Worm (Caenorhabditis elegans) whole organism, L4 larva: Measurements from ENCODE around the gene chat-1.

Experiments used
- F26F4.8 ChIP-seq: fragments of 200-800 bp; sonication (Bioruptor generic); conservative IDR thresholded peaks from 2 replicates; pipeline ENCODE4 v1.3.6; 2022; ENCODE audit warnings: missing genetic modification characterization, missing compliant biosample characterization
- F44E2.7 ChIP-seq: fragments of 200-800 bp; sonication (Bioruptor generic); IDR thresholded peaks from 2 replicates; pipeline ENCODE4 v2.1.2; 2022; ENCODE audit warnings: missing genetic modification characterization, missing compliant biosample characterization
- F49E8.2 ChIP-seq: sonication (generic microtip); optimal IDR thresholded peaks from 2 replicates; lab custom pipeline; 2016; ENCODE audit warnings: missing compliant biosample characterization, mild to moderate bottlenecking, missing genetic modification characterization, borderline replicate concordance
- T26A8.4 ChIP-seq: fragments of 200-800 bp; sonication (Bioruptor generic); IDR thresholded peaks from 2 replicates; pipeline ENCODE4 v1.3.6; 2022; ENCODE audit warnings: missing genetic modification characterization, missing compliant biosample characterization
- ZK337.2 ChIP-seq: fragments of 200-800 bp; sonication (Bioruptor generic); IDR thresholded peaks from 2 replicates; pipeline ENCODE4 v1.3.6; 2022; ENCODE audit warnings: missing genetic modification reagents, missing genetic modification characterization, missing compliant biosample characterization
- ZK546.5 ChIP-seq, 2 experiments: sonication (generic microtip); optimal IDR thresholded peaks; 2 replicates each; lab custom pipeline; 2017; ENCODE audit warnings: missing biosample characterization in 2 of 2, missing genetic modification characterization in 2 of 2
- aha-1 ChIP-seq: fragments of 150-350 bp; peaks from one replicate; lab custom pipeline; 2014; ENCODE audit warnings: missing biosample characterization, missing genetic modification characterization
- ama-1 ChIP-seq: fragments of 150-350 bp; optimal IDR thresholded peaks from 2 replicates; lab custom pipeline; 2014; ENCODE audit warnings: inconsistent platforms, mixed read lengths
- arid-1 ChIP-seq: fragments of 200-800 bp; sonication (Bioruptor generic); conservative IDR thresholded peaks from 2 replicates; pipeline ENCODE4 v1.3.6; 2022; ENCODE audit warnings: missing genetic modification reagents, missing genetic modification characterization, missing compliant biosample characterization
- ceh-20 ChIP-seq: fragments of 200-800 bp; sonication (Bioruptor generic); IDR thresholded peaks from 2 replicates; pipeline ENCODE4 v1.3.6; 2022; ENCODE audit warnings: missing genetic modification reagents, missing genetic modification characterization, missing compliant biosample characterization
- ceh-32 ChIP-seq: sonication (generic microtip); optimal IDR thresholded peaks from 2 replicates; lab custom pipeline; 2016; ENCODE audit warnings: mild to moderate bottlenecking, missing genetic modification characterization, missing compliant biosample characterization; ENCODE audit not compliant: poor library complexity
- ces-1 ChIP-seq: fragments of 150-350 bp; sonication (generic microtip); optimal IDR thresholded peaks from 4 replicates; lab custom pipeline; 2014; ENCODE audit warnings: missing biosample characterization, missing genetic modification reagents, missing genetic modification characterization
- ctbp-1 ChIP-seq: fragments of 200-800 bp; sonication (Bioruptor generic); IDR thresholded peaks from 2 replicates; pipeline ENCODE4 v1.3.6; 2022; ENCODE audit warnings: missing genetic modification reagents, missing genetic modification characterization, missing compliant biosample characterization
- daf-19 ChIP-seq: fragments of 200-800 bp; sonication (Bioruptor generic); conservative IDR thresholded peaks from 2 replicates; pipeline ENCODE4 v1.3.6; 2022; ENCODE audit warnings: missing genetic modification characterization, missing compliant biosample characterization
- fkh-10 ChIP-seq: fragments of 150-350 bp; optimal IDR thresholded peaks from 2 replicates; lab custom pipeline; 2014; ENCODE audit warnings: missing biosample characterization, missing genetic modification reagents, missing genetic modification characterization
- gei-8 ChIP-seq: fragments of 200-800 bp; sonication (Bioruptor generic); optimal IDR thresholded peaks from 2 replicates; lab custom pipeline; 2018; ENCODE audit warnings: mild to moderate bottlenecking, missing genetic modification characterization, missing compliant biosample characterization
- hif-1 ChIP-seq, 2 experiments: sonication (generic microtip); optimal IDR thresholded peaks; 2 replicates each; lab custom pipeline; 2016 to 2017; ENCODE audit warnings: missing compliant biosample characterization in 2 of 2, missing genetic modification characterization in 2 of 2, missing genetic modification reagents in 2 of 2, missing genotype in 2 of 2, mild to moderate bottlenecking in 1 of 2
- hlh-11 ChIP-seq: fragments of 200-800 bp; sonication (Bioruptor generic); optimal IDR thresholded peaks from 2 replicates; lab custom pipeline; 2018; ENCODE audit warnings: mild to moderate bottlenecking, missing genetic modification characterization, missing compliant biosample characterization
- hmg-1.1 ChIP-seq: fragments of 200-800 bp; sonication (Bioruptor generic); IDR thresholded peaks from 2 replicates; pipeline ENCODE4 v1.3.6; 2022; ENCODE audit warnings: missing genetic modification reagents, missing genetic modification characterization, missing compliant biosample characterization
- lim-7 ChIP-seq: fragments of 200-800 bp; sonication (Bioruptor generic); IDR thresholded peaks from 2 replicates; pipeline ENCODE4 v1.3.6; 2022; ENCODE audit warnings: missing genetic modification characterization, missing compliant biosample characterization
- lin-29 ChIP-seq: fragments of 200-800 bp; sonication (Bioruptor generic); IDR thresholded peaks from 2 replicates; pipeline ENCODE4 v1.3.6; 2022; ENCODE audit warnings: missing genetic modification reagents, missing genetic modification characterization, missing compliant biosample characterization
- lir-3 ChIP-seq: sonication (generic microtip); optimal IDR thresholded peaks from 2 replicates; lab custom pipeline; 2016; ENCODE audit warnings: mild to moderate bottlenecking, missing genetic modification characterization, missing compliant biosample characterization
- lsy-2 ChIP-seq, 2 experiments: fragments of 150-350 bp in 1 of 2; sonication (generic microtip) in 1 of 2; optimal IDR thresholded peaks; 2 replicates each; lab custom pipeline; 2014 to 2017; ENCODE audit warnings: missing biosample characterization in 2 of 2, missing genetic modification characterization in 2 of 2
- mdt-29 ChIP-seq: fragments of 200-800 bp; sonication (Bioruptor generic); IDR thresholded peaks from 2 replicates; pipeline ENCODE4 v1.3.6; 2022; ENCODE audit warnings: missing genetic modification reagents, missing genetic modification characterization, missing compliant biosample characterization
- mep-1 ChIP-seq: fragments of 150-350 bp; sonication (generic microtip); optimal IDR thresholded peaks from 3 replicates; lab custom pipeline; 2014; ENCODE audit warnings: missing biosample characterization, missing genetic modification characterization
- mxl-2 ChIP-seq: fragments of 200-800 bp; sonication (Bioruptor generic); conservative IDR thresholded peaks from 2 replicates; pipeline ENCODE4 v1.3.6; 2022; ENCODE audit warnings: missing genetic modification reagents, missing genetic modification characterization, missing compliant biosample characterization
- nhr-10 ChIP-seq: fragments of 150-350 bp; optimal IDR thresholded peaks from 2 replicates; lab custom pipeline; 2014; ENCODE audit warnings: missing biosample characterization, missing genetic modification characterization
- nhr-11 ChIP-seq: fragments of 150-350 bp; optimal IDR thresholded peaks from 2 replicates; lab custom pipeline; 2014; ENCODE audit warnings: missing biosample characterization, missing genetic modification characterization
- nhr-25 ChIP-seq: sonication (generic microtip); optimal IDR thresholded peaks from 2 replicates; lab custom pipeline; 2017; ENCODE audit warnings: missing genetic modification characterization, mild to moderate bottlenecking, missing compliant biosample characterization, antibody characterized with exemption, moderate library complexity, borderline replicate concordance; ENCODE audit not compliant: insufficient read depth
- nhr-28 ChIP-seq: fragments of 150-350 bp; optimal IDR thresholded peaks from 2 replicates; lab custom pipeline; 2014; ENCODE audit warnings: missing biosample characterization, missing genetic modification characterization
- pha-4 ChIP-seq, 2 experiments: fragments of 150-350 bp in 1 of 2; fragments of 200-800 bp in 1 of 2; sonication (Bioruptor generic) in 1 of 2; IDR thresholded peaks in 1 of 2; optimal IDR thresholded peaks in 1 of 2; 2 replicates each; pipeline versions ENCODE4 v1.3.6 to Lab custom; 2014 to 2022; ENCODE audit warnings: missing genetic modification characterization in 2 of 2, missing genetic modification reagents in 2 of 2, missing biosample characterization in 1 of 2, missing compliant biosample characterization in 1 of 2
- rbr-2 ChIP-seq: sonication (generic microtip); optimal IDR thresholded peaks from 2 replicates; lab custom pipeline; 2016; ENCODE audit warnings: missing genotype, missing genetic modification characterization, missing compliant biosample characterization
- set-16 ChIP-seq: fragments of 200-800 bp; sonication (Bioruptor generic); IDR thresholded peaks from 2 replicates; pipeline ENCODE4 v1.3.6; 2022; ENCODE audit warnings: missing genetic modification reagents, missing genetic modification characterization, missing compliant biosample characterization
- snpc-4 ChIP-seq: fragments of 150-350 bp; optimal IDR thresholded peaks from 2 replicates; lab custom pipeline; 2014; ENCODE audit warnings: missing biosample characterization, missing genetic modification characterization
- unc-62 ChIP-seq, 3 experiments: fragments of 150-350 bp in 1 of 3; sonication (generic microtip); optimal IDR thresholded peaks in 2 of 3; peaks in 1 of 3; 1 replicate in 1 of 3; 2 replicates in 2 of 3; lab custom pipeline; 2014 to 2017; ENCODE audit warnings: missing biosample characterization in 3 of 3, missing genetic modification characterization in 3 of 3, missing genetic modification reagents in 3 of 3, missing genotype in 1 of 3
- vab-7 ChIP-seq: fragments of 200-800 bp; sonication (Bioruptor generic); IDR thresholded peaks from 2 replicates; pipeline ENCODE4 v1.3.6; 2022; ENCODE audit warnings: missing genetic modification reagents, missing genetic modification characterization, missing compliant biosample characterization
- zfp-2 ChIP-seq: sonication (generic microtip); optimal IDR thresholded peaks from 2 replicates; lab custom pipeline; 2016; ENCODE audit warnings: mild to moderate bottlenecking, missing genetic modification characterization, missing compliant biosample characterization
- ztf-7 ChIP-seq: fragments of 150-350 bp; optimal IDR thresholded peaks from 2 replicates; lab custom pipeline; 2014; ENCODE audit warnings: missing biosample characterization, missing genetic modification characterization

Gene chat-1

DNA sequence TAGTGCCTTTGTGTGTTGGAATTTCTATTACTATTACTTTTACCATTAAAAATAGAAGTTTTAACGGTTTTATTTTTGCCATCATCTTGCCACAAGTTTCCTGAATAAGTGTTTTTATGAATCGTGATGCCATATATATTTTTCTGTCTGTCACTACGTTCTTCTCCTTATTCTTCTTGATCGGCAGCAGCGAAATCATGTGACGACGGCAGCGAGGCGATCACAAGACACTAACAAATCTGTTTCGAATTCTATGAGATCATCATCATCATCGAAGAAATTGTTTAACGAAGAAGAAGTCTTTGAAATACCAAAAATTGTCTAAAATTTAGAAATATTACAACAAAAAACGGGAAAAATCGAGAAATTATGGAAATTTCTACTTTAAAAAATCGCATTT lies 44.7 kb upstream of the chat-1 start (continued):
- no peak for TF ChIP-seq arid-1 (GFP tag; lab: Robert Waterston, UW)
- TF ChIP-seq vab-7 (GFP tag; lab: Robert Waterston, UW): no peak
- peak; percentile 67 for TF ChIP-seq hlh-11 (tag; lab: Kevin White, UChicago)
- no peak for TF ChIP-seq set-16
- TF ChIP-seq nhr-10 (tag; lab: Kevin White, UChicago): no peak
- peak; percentile 32 for TF ChIP-seq aha-1 (tag; lab: Kevin White, UChicago)
- no peak for TF ChIP-seq fkh-10 (GFP tag; lab: Kevin White, UChicago)
- no peak for TF ChIP-seq F49E8.2 (tag; lab: Kevin White, UChicago)
- no peak for TF ChIP-seq ztf-7 (tag; lab: Kevin White, UChicago)
- TF ChIP-seq gei-8: no peak
- TF ChIP-seq zfp-2 (tag; lab: Kevin White, UChicago): no peak
- TF ChIP-seq F26F4.8: no peak
- TF ChIP-seq rbr-2: no peak
- no peak for TF ChIP-seq F44E2.7
- TF ChIP-seq nhr-25 (tag; lab: Kevin White, UChicago): peak; percentile 4
- no peak for TF ChIP-seq ceh-20
- TF ChIP-seq ZK337.2 (GFP tag; lab: Robert Waterston, UW): no peak
- no peak for TF ChIP-seq mxl-2 (GFP tag; lab: Robert Waterston, UW)
- TF ChIP-seq mdt-29 (GFP tag; lab: Robert Waterston, UW): no peak
- no peak for TF ChIP-seq lir-3 (tag; lab: Kevin White, UChicago)
- no peak for TF ChIP-seq ZK546.5 (tag; optimal IDR thresholded peaks at IDR 0.05; lab: Kevin White, UChicago)
- TF ChIP-seq mep-1: peak; percentile 66
- peak in 1 of 2 experiments; percentile 3 for TF ChIP-seq hif-1 (tag; optimal IDR thresholded peaks at IDR 0.05; lab: Kevin White, UChicago)
- TF ChIP-seq lin-29: no peak

- TF ChIP-seq nhr-25 (tag; lab: Kevin White, UChicago) (peak; percentile 37), unc-62 (GFP tag; optimal IDR thresholded peaks at IDR 0.05 in 1 of 2; lab: Kevin White, UChicago) (peak in 1 of 2 experiments; percentile 48), unc-62 (tag; optimal IDR thresholded peaks at IDR 0.05; lab: Kevin White, UChicago) (no peak), F26F4.8 (no peak), snpc-4 (tag; lab: Kevin White, UChicago) (no peak), ces-1 (GFP tag; lab: Kevin White, UChicago) (peak; percentile 73), nhr-11 (tag; lab: Kevin White, UChicago) (no peak), lim-7 (0 out of 2 replicates have a peak, but pooled peaks have one; percentile 12), lsy-2 (tag; optimal IDR thresholded peaks at IDR 0.05; lab: Kevin White, UChicago) (peak in 1 of 2 experiments; percentile 3), ceh-32 (tag; lab: Kevin White, UChicago) (no peak), mep-1 (peak; percentile 5), daf-19 (GFP tag; lab: Robert Waterston, UW) (no peak), pha-4 (GFP tag; IDR thresholded peaks at IDR 0.05; lab: Robert Waterston, UW) (no peak), pha-4 (tag; optimal IDR thresholded peaks at IDR 0.05; lab: Kevin White, UChicago) (no peak), nhr-28 (tag; lab: Kevin White, UChicago) (peak; percentile 3), hmg-1.1 (GFP tag; lab: Robert Waterston, UW) (0 out of 2 replicates have a peak, but pooled peaks have one; percentile 16), ama-1 (peak; percentile 33), lir-3 (tag; lab: Kevin White, UChicago) (no peak), ctbp-1 (GFP tag; lab: Robert Waterston, UW) (0 out of 2 replicates have a peak, but pooled peaks have one; percentile 41), T26A8.4 (peak; percentile 31; the same call in 1 of the 2 replicates), rbr-2 (peak; percentile 12)
- TF ChIP-seq, all 104 proteins: peak for 12
Measured at ce11 chrIV:4403870-4404269, 43.3 kb upstream of the chat-1 start.
